In genomic region chr3L:8859936-8860335, dm6 we compare ENCODE assay signal across 3 fruit fly cellular contexts.
TF ChIP-seq lines count a peak whose summit lies in the region.

No protein-coding gene starts in this region.

- TF ChIP-seq CTCF in whole organism, embryonic (GFP tag; optimal IDR thresholded peaks at IDR 0.05; lab: Kevin White, UChicago) = no peak

TF ChIP-seq in whole organism, embryonic, 481 proteins besides CTCF, POLR2A, EP300 and RAD21:
- TF ChIP-seq CG2712 (tag; optimal IDR thresholded peaks at IDR 0.05; lab: Kevin White, UChicago) = peak; percentile 10
- TF ChIP-seq CoRest (tag; optimal IDR thresholded peaks at IDR 0.05; lab: Kevin White, UChicago) = peak; percentile 1
- no peak for TF ChIP-seq CG14710 (tag; optimal IDR thresholded peaks at IDR 0.05; lab: Kevin White, UChicago)
- TF ChIP-seq Med (GFP tag; lab: Kevin White, UChicago) = peak; percentile 34
- no peak for TF ChIP-seq gsb (GFP tag; IDR thresholded peaks at IDR 0.05; lab: Robert Waterston, UW)
- peak; percentile 7 for TF ChIP-seq CG11504 (tag; optimal IDR thresholded peaks at IDR 0.05; lab: Kevin White, UChicago)
- peak; percentile 16 for TF ChIP-seq phol (tag; optimal IDR thresholded peaks at IDR 0.05; lab: Kevin White, UChicago)
- TF ChIP-seq CG7556 (GFP tag; optimal IDR thresholded peaks at IDR 0.05; lab: Kevin White, UChicago) = peak; percentile 8
- no peak for TF ChIP-seq Dll (GFP tag; IDR thresholded peaks at IDR 0.05; lab: Robert Waterston, UW; ENCODE audit: partially characterized antibody)
- TF ChIP-seq bsh (GFP tag; optimal IDR thresholded peaks at IDR 0.05; lab: Kevin White, UChicago) = peak in 1 of 2 experiments; percentile 10
- TF ChIP-seq CG10979 (tag; optimal IDR thresholded peaks at IDR 0.05; lab: Kevin White, UChicago) = peak; percentile 17
- TF ChIP-seq CG17361 (GFP tag; IDR thresholded peaks at IDR 0.05; lab: Robert Waterston, UW) = 0 out of 3 replicates have a peak, but pooled peaks have one; percentile 16
- peak; percentile 12 for TF ChIP-seq CG18262 (tag; optimal IDR thresholded peaks at IDR 0.05; lab: Kevin White, UChicago)
- TF ChIP-seq sens (GFP tag; lab: Kevin White, UChicago) = peak; percentile 34
- no peak for TF ChIP-seq CG9727 (GFP tag; optimal IDR thresholded peaks at IDR 0.05; lab: Kevin White, UChicago)
- peak; percentile 31 for TF ChIP-seq gem (tag; optimal IDR thresholded peaks at IDR 0.05; lab: Kevin White, UChicago)
- no peak for TF ChIP-seq sisA (GFP tag; IDR thresholded peaks at IDR 0.05; lab: Robert Waterston, UW)

TF ChIP-seq in whole organism, prepupa, 60 proteins besides CTCF, POLR2A, EP300 and RAD21:
- peak; percentile 15 for TF ChIP-seq CG11762 (GFP tag; optimal IDR thresholded peaks at IDR 0.05; lab: Kevin White, UChicago; ENCODE audit: insufficient read depth)
- TF ChIP-seq Sox15 (GFP tag; optimal IDR thresholded peaks at IDR 0.05; lab: Kevin White, UChicago) = no peak
- peak; percentile 33 for TF ChIP-seq CG3032 (tag; optimal IDR thresholded peaks at IDR 0.05; lab: Kevin White, UChicago)
- no peak for TF ChIP-seq lz (GFP tag; optimal IDR thresholded peaks at IDR 0.05; lab: Kevin White, UChicago)
- TF ChIP-seq salr (GFP tag; optimal IDR thresholded peaks at IDR 0.05; lab: Kevin White, UChicago) = peak in 1 of 2 experiments; percentile 62
- peak; percentile 58 for TF ChIP-seq CG32006 (GFP tag; optimal IDR thresholded peaks at IDR 0.05; lab: Kevin White, UChicago)
- peak; percentile 29; the same call in 1 of the 2 replicates for TF ChIP-seq CG15336 (GFP tag; IDR thresholded peaks at IDR 0.05; lab: Robert Waterston, UW)
- TF ChIP-seq CG6808 (GFP tag; optimal IDR thresholded peaks at IDR 0.05; lab: Kevin White, UChicago) = peak; percentile 56
- TF ChIP-seq CG3919 (GFP tag; optimal IDR thresholded peaks at IDR 0.05; lab: Kevin White, UChicago) = peak; percentile 58
- TF ChIP-seq Eip93F (GFP tag; optimal IDR thresholded peaks at IDR 0.05; lab: Kevin White, UChicago) = no peak
- TF ChIP-seq CG10669 (GFP tag; optimal IDR thresholded peaks at IDR 0.05; lab: Kevin White, UChicago) = peak; percentile 68
- TF ChIP-seq Hr4 (GFP tag; optimal IDR thresholded peaks at IDR 0.05; lab: Kevin White, UChicago) = peak; percentile 27
- peak; percentile 66 for TF ChIP-seq Ets96B (tag; optimal IDR thresholded peaks at IDR 0.05; lab: Kevin White, UChicago)
- TF ChIP-seq CG34406 (GFP tag; optimal IDR thresholded peaks at IDR 0.05; lab: Kevin White, UChicago) = no peak
- peak; percentile 49 for TF ChIP-seq Eip78C (GFP tag; lab: Kevin White, UChicago)
- peak; percentile 34 for TF ChIP-seq Lpt (GFP tag; optimal IDR thresholded peaks at IDR 0.05; lab: Kevin White, UChicago)
- peak; percentile 9 for TF ChIP-seq CG9139 (GFP tag; optimal IDR thresholded peaks at IDR 0.05; lab: Kevin White, UChicago)
- peak; percentile 1 for TF ChIP-seq OdsH (GFP tag; optimal IDR thresholded peaks at IDR 0.05; lab: Kevin White, UChicago)
- TF ChIP-seq Eip75B (GFP tag; optimal IDR thresholded peaks at IDR 0.05; lab: Kevin White, UChicago) = no peak
- TF ChIP-seq CG10631 (GFP tag; optimal IDR thresholded peaks at IDR 0.05; lab: Kevin White, UChicago) = peak; percentile 41
- peak; percentile 38 for TF ChIP-seq CG6276 (GFP tag; optimal IDR thresholded peaks at IDR 0.05; lab: Kevin White, UChicago)
- no peak for TF ChIP-seq CG6854 (GFP tag; optimal IDR thresholded peaks at IDR 0.05; lab: Kevin White, UChicago)
- TF ChIP-seq spab (GFP tag; optimal IDR thresholded peaks at IDR 0.05; lab: Kevin White, UChicago) = peak; percentile 64
- TF ChIP-seq CG4318 (GFP tag; optimal IDR thresholded peaks at IDR 0.05; lab: Kevin White, UChicago) = peak; percentile 26
- TF ChIP-seq dsx (GFP tag; optimal IDR thresholded peaks at IDR 0.05; lab: Kevin White, UChicago; ENCODE audit: poor library complexity, severe bottlenecking) = peak; percentile 9
- TF ChIP-seq fd85E (GFP tag; optimal IDR thresholded peaks at IDR 0.05; lab: Kevin White, UChicago) = no peak
- TF ChIP-seq CG6163 (GFP tag; IDR thresholded peaks at IDR 0.05; lab: Robert Waterston, UW) = peak; percentile 24; the same call in 1 of the 3 replicates
- no peak for TF ChIP-seq dac (GFP tag; optimal IDR thresholded peaks at IDR 0.05; lab: Kevin White, UChicago)
- no peak for TF ChIP-seq fkh (GFP tag; optimal IDR thresholded peaks at IDR 0.05; lab: Kevin White, UChicago)
- TF ChIP-seq acj6 (GFP tag; optimal IDR thresholded peaks at IDR 0.05; lab: Kevin White, UChicago) = no peak

TF ChIP-seq in whole organism, pupa, 21 proteins besides CTCF, POLR2A, EP300 and RAD21:
- TF ChIP-seq CG15710 (tag; optimal IDR thresholded peaks at IDR 0.05; lab: Kevin White, UChicago) (peak; percentile 6), CG17806 (tag; optimal IDR thresholded peaks at IDR 0.05; lab: Kevin White, UChicago) (peak; percentile 75), CG8301 (tag; optimal IDR thresholded peaks at IDR 0.05; lab: Kevin White, UChicago) (peak; percentile 74), gl (tag; optimal IDR thresholded peaks at IDR 0.05; lab: Kevin White, UChicago) (no peak), CG8159 (tag; optimal IDR thresholded peaks at IDR 0.05; lab: Kevin White, UChicago) (peak; percentile 40), CG4496 (GFP tag; IDR thresholded peaks at IDR 0.05; lab: Robert Waterston, UW) (no peak), Pif1B (GFP tag; optimal IDR thresholded peaks at IDR 0.05; lab: Kevin White, UChicago) (peak; percentile 28), CG9948 (tag; optimal IDR thresholded peaks at IDR 0.05; lab: Kevin White, UChicago) (peak; percentile 73), Snoo (tag; optimal IDR thresholded peaks at IDR 0.05; lab: Kevin White, UChicago) (no peak), CG14655 (GFP tag; optimal IDR thresholded peaks at IDR 0.05; lab: Kevin White, UChicago) (peak; percentile 76), D1 (tag; optimal IDR thresholded peaks at IDR 0.05; lab: Kevin White, UChicago) (peak; percentile 36), CG34367 (tag; optimal IDR thresholded peaks at IDR 0.05; lab: Kevin White, UChicago) (peak; percentile 2), Pif1A (GFP tag; optimal IDR thresholded peaks at IDR 0.05; lab: Kevin White, UChicago) (peak; percentile 48)

Comparison
In these comparisons a context has a peak if more than half of its experiments do, and no peak if none do; other contexts are left out.
1. Of the 7 proteins assayed by ChIP-seq in both whole organism, embryonic and whole organism, prepupa: peak only in whole organism, embryonic: none; only in whole organism, prepupa: Lpt; in both: none; in neither: 6.